Worm (Caenorhabditis elegans) whole organism, midembryonic: Measurements from ENCODE around the gene pqe-1.

Experiments
- T22C8.4 ChIP-seq: fragments of 200-800 bp; sonication (Bioruptor generic); IDR thresholded peaks from 2 replicates; pipeline ENCODE4 v1.3.6; 2022; ENCODE audit warnings: missing genetic modification characterization, missing compliant biosample characterization
- cog-1 ChIP-seq: sonication (generic microtip); optimal IDR thresholded peaks from 2 replicates; lab custom pipeline; 2016; ENCODE audit warnings: missing genetic modification characterization, missing compliant biosample characterization
- flt-1 ChIP-seq: fragments of 200-800 bp; sonication (Bioruptor generic); IDR thresholded peaks from 2 replicates; pipeline ENCODE4 v1.3.6; 2022; ENCODE audit warnings: missing genetic modification characterization, missing compliant biosample characterization
- klf-2 ChIP-seq: fragments of 200-800 bp; sonication (Bioruptor generic); conservative IDR thresholded peaks from 2 replicates; pipeline ENCODE4 v1.3.6; 2022; ENCODE audit warnings: missing genetic modification reagents, missing genetic modification characterization, missing compliant biosample characterization
- med-1 ChIP-seq: sonication (generic microtip); optimal IDR thresholded peaks from 2 replicates; lab custom pipeline; 2017; ENCODE audit warnings: missing genetic modification characterization, mild to moderate bottlenecking, missing compliant biosample characterization, antibody characterized with exemption, missing genetic modification reagents; ENCODE audit not compliant: insufficient read depth
- ref-1 ChIP-seq: fragments of 200-800 bp; sonication (Bioruptor generic); conservative IDR thresholded peaks from 2 replicates; pipeline ENCODE4 v1.3.6; 2022; ENCODE audit warnings: missing genetic modification reagents, missing genetic modification characterization, missing compliant biosample characterization
- tab-1 ChIP-seq: fragments of 200-800 bp; sonication (Bioruptor generic); IDR thresholded peaks from 2 replicates; pipeline ENCODE4 v1.3.6; 2022; ENCODE audit warnings: missing genetic modification characterization, missing compliant biosample characterization
- ztf-23 ChIP-seq: fragments of 200-800 bp; sonication (Bioruptor generic); IDR thresholded peaks from 2 replicates; pipeline ENCODE4 v1.3.6; 2022; ENCODE audit warnings: missing genetic modification reagents, missing genetic modification characterization, missing compliant biosample characterization
- ztf-29 ChIP-seq: fragments of 200-800 bp; sonication (Bioruptor generic); IDR thresholded peaks from 2 replicates; pipeline ENCODE4 v1.3.6; 2022; ENCODE audit warnings: missing genetic modification reagents, missing genetic modification characterization, missing compliant biosample characterization

pqe-1 gene

DNA sequence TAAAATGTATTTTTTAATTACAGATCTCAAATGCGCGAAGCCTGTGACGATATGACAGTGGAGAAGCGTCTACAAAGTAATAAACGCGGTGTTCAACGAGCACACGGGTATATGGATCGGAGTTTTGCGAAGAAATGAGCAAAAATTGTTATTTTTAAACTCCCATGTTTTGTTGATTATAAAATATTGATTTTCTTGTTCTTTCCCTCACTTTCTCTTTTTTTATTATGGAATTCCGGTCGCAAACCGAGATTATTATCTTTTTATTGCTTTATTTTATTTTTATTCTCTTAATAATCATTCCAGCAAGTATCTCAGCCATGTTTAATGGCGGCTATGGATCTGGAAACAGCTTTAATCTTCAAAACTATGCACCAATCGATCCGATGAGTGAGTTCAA lies at the start of gene pqe-1:
Gene pqe-1 (plus strand): TSS at position 301 of the 400 bp plus-strand sequence.
- TF ChIP-seq T22C8.4 (GFP tag; lab: Robert Waterston, UW) (no peak), klf-2 (GFP tag; lab: Robert Waterston, UW) (no peak), ztf-23 (GFP tag; lab: Robert Waterston, UW) (no peak), flt-1 (no peak), ref-1 (GFP tag; lab: Robert Waterston, UW) (no peak), cog-1 (tag; lab: Kevin White, UChicago) (no peak), tab-1 (no peak), med-1 (GFP tag; lab: Kevin White, UChicago) (no peak), ztf-29 (GFP tag; lab: Robert Waterston, UW) (no peak)

DNA sequence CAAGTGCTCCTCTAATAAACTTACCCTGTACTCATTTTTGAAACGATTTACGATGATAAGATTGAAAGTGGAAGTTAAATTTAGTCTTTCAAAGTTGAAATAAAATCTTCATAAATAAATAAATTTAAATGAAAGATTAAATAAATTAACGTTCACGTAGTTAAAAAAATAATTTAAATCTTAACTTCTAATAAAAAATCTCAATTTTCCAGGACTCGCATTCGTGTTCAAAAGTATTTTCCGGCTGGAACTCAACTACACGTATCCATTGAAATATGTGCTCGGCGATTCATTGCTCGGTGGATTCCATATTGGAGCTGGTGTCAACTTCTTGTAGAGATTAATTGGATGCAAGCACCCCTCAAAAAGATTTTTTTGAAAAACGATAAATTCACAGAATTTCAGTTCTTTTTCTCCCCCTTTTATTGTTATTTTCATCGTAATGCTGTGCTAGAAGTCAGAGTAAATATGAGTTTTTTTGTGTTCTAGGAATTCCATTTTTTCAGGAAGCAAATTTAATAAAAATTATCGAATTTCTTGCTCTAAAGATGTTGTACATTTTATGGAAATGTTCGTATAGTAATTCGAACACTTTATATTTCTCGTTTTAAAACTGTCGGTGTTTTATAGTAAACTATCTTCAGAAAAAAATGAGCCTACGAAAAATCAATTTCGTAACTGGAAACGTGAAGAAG lies 47.6 kb upstream of the pqe-1 start, which contains the start of the genes C34E10.9 and hap-1:
Gene C34E10.9 (minus strand): TSS at position 101 of the 695 bp plus-strand sequence.
Gene hap-1 (plus strand): TSS at position 645 of the 695 bp plus-strand sequence.
- no peak for TF ChIP-seq klf-2 (GFP tag; lab: Robert Waterston, UW)
- TF ChIP-seq T22C8.4 (GFP tag; lab: Robert Waterston, UW): no peak

DNA sequence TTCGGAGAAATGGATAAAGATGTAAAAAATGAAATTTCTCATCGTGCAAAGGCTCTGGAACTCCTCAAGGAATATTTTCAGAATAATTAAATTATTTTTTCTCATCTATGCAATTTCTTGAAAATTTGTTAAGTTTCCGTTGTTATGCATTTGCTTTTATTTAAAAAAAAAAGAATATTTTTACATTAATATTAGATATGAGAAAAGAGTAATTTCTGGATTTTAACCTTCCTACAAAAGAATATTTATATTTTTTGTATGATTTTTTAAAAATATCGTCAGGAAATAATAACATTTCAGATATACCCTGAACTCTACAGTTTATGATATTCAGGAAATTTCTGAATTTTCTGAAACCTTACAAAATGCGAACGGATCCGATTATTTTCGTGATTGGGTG lies 46.2 kb upstream of the pqe-1 start, which contains the start of gene gro-1:
Gene gro-1 (plus strand): TSS at position 301 of the 400 bp plus-strand sequence.
- no peak for TF ChIP-seq ref-1 (GFP tag; lab: Robert Waterston, UW)
- TF ChIP-seq T22C8.4 (GFP tag; lab: Robert Waterston, UW): no peak
- TF ChIP-seq ztf-29 (GFP tag; lab: Robert Waterston, UW): no peak
- no peak for TF ChIP-seq klf-2 (GFP tag; lab: Robert Waterston, UW)

DNA sequence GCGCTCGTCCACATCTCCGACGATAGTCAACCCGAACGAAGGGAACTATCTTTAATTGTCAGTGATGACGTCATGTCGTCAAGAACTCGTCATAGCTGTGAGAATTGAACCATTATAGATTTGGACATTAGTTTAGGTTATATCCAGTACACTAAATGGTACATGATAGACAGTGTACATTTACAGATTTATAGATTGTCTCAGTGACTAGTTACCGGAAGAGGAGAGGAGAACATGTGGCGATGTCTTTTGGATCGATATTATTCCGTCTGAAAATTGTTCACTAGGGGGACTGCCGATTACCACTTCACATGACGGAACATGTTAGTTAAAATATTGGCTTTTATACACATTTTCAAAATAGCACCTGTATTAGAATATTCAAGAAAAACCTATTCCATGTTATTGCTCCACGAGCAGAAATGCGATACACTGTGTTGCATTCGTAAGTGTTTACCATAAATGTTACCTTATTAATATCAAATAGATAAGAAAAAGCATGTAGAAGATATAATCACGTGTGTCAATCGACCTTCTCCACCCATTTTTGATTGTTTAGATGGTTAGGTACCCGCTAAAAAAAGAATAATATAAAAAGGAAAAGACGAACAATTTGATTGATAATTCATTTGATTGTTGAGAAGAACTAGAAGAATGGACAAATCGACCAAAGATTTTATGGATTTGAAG lies 43.7 kb upstream of the pqe-1 start, which contains the start of gene ZC395.5:
Gene ZC395.5 (plus strand): TSS at position 632 of the 690 bp plus-strand sequence.
- TF ChIP-seq med-1 (GFP tag; lab: Kevin White, UChicago) (no peak), T22C8.4 (GFP tag; lab: Robert Waterston, UW) (no peak), ref-1 (GFP tag; lab: Robert Waterston, UW) (no peak), ztf-29 (GFP tag; lab: Robert Waterston, UW) (no peak), tab-1 (no peak), flt-1 (no peak)

DNA sequence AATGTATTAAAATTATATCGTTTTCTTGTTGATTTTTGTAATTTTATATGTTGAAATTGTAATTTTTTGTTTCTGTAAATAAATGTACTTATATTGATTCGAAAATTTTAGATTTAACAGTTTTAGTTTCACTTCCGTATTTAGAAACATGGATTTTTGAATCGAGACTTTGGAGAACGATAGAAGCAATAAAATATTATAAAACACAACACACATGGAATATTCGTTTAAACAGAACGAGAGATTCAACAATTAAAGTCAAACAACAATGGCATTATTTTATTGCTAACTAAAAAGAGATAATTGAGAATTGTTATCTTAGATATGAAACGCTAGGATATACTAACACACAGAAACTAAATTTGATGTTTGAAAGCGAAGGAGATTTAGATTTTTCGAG lies 42.6 kb upstream of the pqe-1 start:
- no peak for TF ChIP-seq med-1 (GFP tag; lab: Kevin White, UChicago)
- no peak for TF ChIP-seq ref-1 (GFP tag; lab: Robert Waterston, UW)
- TF ChIP-seq klf-2 (GFP tag; lab: Robert Waterston, UW): no peak
- no peak for TF ChIP-seq tab-1
- no peak for TF ChIP-seq ztf-23 (GFP tag; lab: Robert Waterston, UW)

DNA sequence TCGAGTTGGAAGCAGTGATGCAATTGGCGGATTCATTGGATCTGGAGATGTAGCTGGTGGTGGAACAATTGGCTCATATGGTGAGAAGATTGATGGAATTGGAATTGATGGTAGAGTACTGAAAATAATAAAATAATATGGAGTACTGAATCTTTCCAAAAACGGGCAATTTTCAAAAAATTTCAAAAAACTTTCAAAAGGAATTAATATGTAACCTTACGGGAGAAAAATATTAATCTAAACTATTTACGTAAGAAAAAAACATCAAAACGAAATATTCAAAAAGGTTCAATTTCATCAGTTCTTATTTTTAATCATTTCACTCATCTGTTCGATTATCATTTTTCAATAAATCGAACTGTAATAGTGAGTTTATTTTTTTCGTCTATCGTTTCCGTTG lies 41.2 kb upstream of the pqe-1 start, which contains the start of gene ZC395.4:
Gene ZC395.4 (plus strand): TSS at position 301 of the 400 bp plus-strand sequence.
- TF ChIP-seq ztf-23 (GFP tag; lab: Robert Waterston, UW): no peak
- no peak for TF ChIP-seq med-1 (GFP tag; lab: Kevin White, UChicago)
- TF ChIP-seq cog-1 (tag; lab: Kevin White, UChicago): no peak
- no peak for TF ChIP-seq klf-2 (GFP tag; lab: Robert Waterston, UW)
- TF ChIP-seq ztf-29 (GFP tag; lab: Robert Waterston, UW): no peak
- no peak for TF ChIP-seq T22C8.4 (GFP tag; lab: Robert Waterston, UW)
- TF ChIP-seq tab-1: no peak
- no peak for TF ChIP-seq ref-1 (GFP tag; lab: Robert Waterston, UW)
- no peak for TF ChIP-seq flt-1

DNA sequence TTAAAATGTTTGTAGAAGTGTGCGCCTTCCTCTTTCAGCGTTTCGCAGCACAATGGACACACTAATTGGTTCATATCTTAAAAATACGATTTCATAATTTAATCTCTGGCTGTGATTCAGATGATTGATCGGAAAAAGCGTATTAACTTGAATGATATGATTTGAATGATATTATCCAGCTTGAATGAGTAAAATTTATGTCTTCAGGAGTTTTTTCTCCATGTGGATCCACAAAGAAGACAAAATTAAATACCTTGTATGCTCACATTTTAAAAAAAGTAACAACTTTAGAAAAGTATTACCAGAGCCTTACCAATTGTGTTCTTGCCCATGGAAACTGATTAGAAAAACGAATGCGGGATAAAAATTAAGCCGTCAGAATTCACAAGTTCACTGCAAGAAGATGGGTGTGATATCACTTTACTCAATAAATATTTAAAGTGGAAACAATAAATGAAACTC lies 37.6 kb upstream of the pqe-1 start, which contains the start of gene ztf-8:
Gene ztf-8 (minus strand): TSS at position 76 of the 462 bp plus-strand sequence.
- TF ChIP-seq cog-1 (tag; lab: Kevin White, UChicago) (no peak), tab-1 (no peak), flt-1 (no peak), T22C8.4 (GFP tag; lab: Robert Waterston, UW) (no peak), ref-1 (GFP tag; lab: Robert Waterston, UW) (no peak), med-1 (GFP tag; lab: Kevin White, UChicago) (no peak), ztf-23 (GFP tag; lab: Robert Waterston, UW) (no peak), ztf-29 (GFP tag; lab: Robert Waterston, UW) (no peak), klf-2 (GFP tag; lab: Robert Waterston, UW) (no peak)

DNA sequence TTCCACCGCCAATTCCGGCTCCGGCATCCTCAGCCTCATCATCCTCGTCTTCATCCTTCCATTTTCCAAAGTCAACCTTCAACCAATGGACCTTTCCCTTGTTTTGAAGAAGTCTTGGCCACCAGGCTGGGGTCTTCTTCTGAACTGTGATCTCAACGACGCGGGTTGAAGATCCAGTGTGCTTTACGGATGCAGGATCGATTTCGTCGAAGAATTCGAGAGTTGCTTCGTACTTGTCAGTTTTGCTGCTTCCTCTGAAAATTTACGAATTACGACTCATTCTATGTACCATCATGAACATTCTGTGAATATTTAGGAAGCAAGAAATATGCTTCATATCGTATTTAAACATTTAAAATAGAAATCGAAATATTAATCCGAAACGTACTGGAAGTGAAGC lies 36.8 kb upstream of the pqe-1 start:
- no peak for TF ChIP-seq med-1 (GFP tag; lab: Kevin White, UChicago)
- TF ChIP-seq T22C8.4 (GFP tag; lab: Robert Waterston, UW): no peak
- TF ChIP-seq ztf-29 (GFP tag; lab: Robert Waterston, UW): no peak
- no peak for TF ChIP-seq cog-1 (tag; lab: Kevin White, UChicago)
- no peak for TF ChIP-seq ztf-23 (GFP tag; lab: Robert Waterston, UW)
- TF ChIP-seq tab-1: no peak
- no peak for TF ChIP-seq flt-1
- TF ChIP-seq klf-2 (GFP tag; lab: Robert Waterston, UW): no peak
- TF ChIP-seq ref-1 (GFP tag; lab: Robert Waterston, UW): no peak

DNA sequence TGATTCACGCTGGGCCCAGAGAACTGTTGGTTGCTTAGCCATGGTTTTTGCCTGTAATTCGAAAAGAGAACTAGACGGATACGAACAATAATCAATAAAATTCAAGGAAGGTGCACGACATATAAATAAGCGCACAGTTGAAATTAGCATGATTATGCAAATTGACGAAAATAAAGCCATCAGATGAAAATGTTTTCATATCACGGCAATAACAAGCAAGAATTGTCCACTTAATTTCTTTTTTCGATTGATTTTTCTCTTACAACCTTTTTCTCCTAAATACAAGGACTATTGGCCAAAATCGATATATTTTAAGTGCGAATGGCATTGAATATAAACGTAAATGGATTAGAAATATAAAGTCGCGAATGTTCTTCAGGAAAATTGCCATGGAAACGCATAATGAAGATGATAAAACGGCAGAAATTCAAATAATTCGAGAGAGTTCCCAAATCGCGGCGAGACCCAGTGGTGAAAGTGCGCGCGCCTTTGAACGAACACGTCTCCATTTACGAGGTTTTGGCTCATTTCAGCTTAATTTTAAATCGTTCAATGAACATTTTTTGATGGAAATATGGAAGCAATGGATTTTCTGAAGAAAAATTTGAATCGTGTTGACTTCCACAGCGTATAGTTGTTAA lies 36.2 kb upstream of the pqe-1 start, which contains the start of the genes daf-41 and toc-1:
Gene daf-41 (minus strand): TSS at position 51 of the 641 bp plus-strand sequence.
Gene toc-1 (plus strand): TSS at position 537 of the 641 bp plus-strand sequence.
- TF ChIP-seq flt-1 (no peak), tab-1 (no peak), ztf-23 (GFP tag; lab: Robert Waterston, UW) (no peak), klf-2 (GFP tag; lab: Robert Waterston, UW) (no peak), ref-1 (GFP tag; lab: Robert Waterston, UW) (no peak), T22C8.4 (GFP tag; lab: Robert Waterston, UW) (no peak), med-1 (GFP tag; lab: Kevin White, UChicago) (no peak), cog-1 (tag; lab: Kevin White, UChicago) (no peak), ztf-29 (GFP tag; lab: Robert Waterston, UW) (no peak)
